Worm (Caenorhabditis elegans): ENCODE data around the gene phy-4.
A peak's percentile ranks its signal among the peaks of the same experiment; 100 is the strongest.
"Not testable (repeated sequence)": the region's sequence is repeated elsewhere in the genome, so short reads cannot be mapped to it uniquely, and the experiment has no call there.

The phy-4 gene

DNA sequence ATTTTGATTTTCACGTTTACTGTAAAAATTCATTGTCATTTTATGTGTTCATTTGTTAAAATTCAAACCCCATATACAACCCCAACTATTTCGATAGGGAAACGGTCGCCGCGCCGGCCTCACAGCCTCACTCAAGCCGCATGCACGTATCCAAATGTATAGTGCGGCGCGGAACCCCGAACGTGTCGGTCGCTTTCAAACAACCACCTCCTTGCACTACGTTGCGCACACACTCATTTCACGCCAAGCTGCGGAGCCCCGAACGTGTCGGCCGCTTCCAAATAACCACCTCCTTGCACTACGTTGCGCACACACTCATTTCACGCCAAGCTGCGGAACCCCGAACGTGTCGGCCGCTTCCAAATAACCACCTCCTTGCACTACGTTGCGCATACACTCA is 46.7 kb downstream of the phy-4 start:
- not testable (repeated sequence) for TF ChIP-seq snpc-4 (GFP tag; optimal IDR thresholded peaks at IDR 0.05)
- peak in 2 of 4 experiments; percentile 57 to 82 for TF ChIP-seq snpc-4 (tag; optimal IDR thresholded peaks at IDR 0.05)

DNA sequence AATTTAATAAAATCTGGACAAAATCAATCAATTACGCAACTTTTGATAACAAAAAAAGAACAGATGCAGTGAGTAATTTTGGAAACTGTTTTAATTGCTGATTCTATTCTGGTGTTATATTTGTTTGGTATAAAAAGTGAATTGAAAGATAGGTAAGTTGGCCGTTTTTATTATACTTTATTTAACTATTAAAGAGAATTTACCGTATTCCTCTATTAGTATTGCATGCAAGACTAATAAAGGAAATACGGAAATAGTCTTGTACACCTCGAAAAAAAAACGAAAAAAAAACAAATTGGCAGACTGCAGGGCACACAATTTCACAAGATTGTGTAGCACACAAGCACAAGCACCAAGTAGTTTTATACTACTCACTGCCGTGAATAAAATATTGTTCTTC is 50.8 kb downstream of the phy-4 start, which contains the start of gene Y43F8B.25:
Gene Y43F8B.25 (plus strand): TSS at position 301 of the 400 bp plus-strand sequence.
- no peak for TF ChIP-seq lir-1 (GFP tag; conservative IDR thresholded peaks at IDR 0.05)
- TF ChIP-seq ZK185.1 (tag; optimal IDR thresholded peaks at IDR 0.05; ENCODE audit: poor library complexity, severe bottlenecking): no peak
- TF ChIP-seq lin-40 (tag; optimal IDR thresholded peaks at IDR 0.05): no peak
- no peak for TF ChIP-seq lsl-1 (GFP tag; optimal IDR thresholded peaks at IDR 0.05)
- TF ChIP-seq egl-44 (GFP tag; IDR thresholded peaks at IDR 0.05): no peak
- no peak for TF ChIP-seq mel-28 (tag; optimal IDR thresholded peaks at IDR 0.05; ENCODE audit: borderline replicate concordance)
- TF ChIP-seq nhr-179 (tag; optimal IDR thresholded peaks at IDR 0.05): no peak
- no peak for TF ChIP-seq ceh-91 (GFP tag; IDR thresholded peaks at IDR 0.05)
- TF ChIP-seq B0261.1 (tag; optimal IDR thresholded peaks at IDR 0.05): no peak

Measured in whole organism, young adult.